Worm (Caenorhabditis elegans) whole organism, L4 larva: ENCODE data around the gene nep-11.

ENCODE experiments used
- D1046.2 ChIP-seq: fragments of 200-800 bp; sonication (Bioruptor generic); IDR thresholded peaks from 2 replicates; pipeline ENCODE4 v1.3.6; 2022; ENCODE audit warnings: missing genetic modification characterization, missing compliant biosample characterization
- F49E8.2 ChIP-seq: sonication (generic microtip); optimal IDR thresholded peaks from 2 replicates; lab custom pipeline; 2016; ENCODE audit warnings: missing compliant biosample characterization, mild to moderate bottlenecking, missing genetic modification characterization, borderline replicate concordance
- T26A8.4 ChIP-seq: fragments of 200-800 bp; sonication (Bioruptor generic); IDR thresholded peaks from 2 replicates; pipeline ENCODE4 v1.3.6; 2022; ENCODE audit warnings: missing genetic modification characterization, missing compliant biosample characterization
- aly-2 ChIP-seq: sonication (generic microtip); optimal IDR thresholded peaks from 2 replicates; lab custom pipeline; 2018; ENCODE audit warnings: missing biosample characterization, missing genetic modification characterization
- ama-1 ChIP-seq: fragments of 150-350 bp; optimal IDR thresholded peaks from 2 replicates; lab custom pipeline; 2014; ENCODE audit warnings: inconsistent platforms, mixed read lengths
- arid-1 ChIP-seq: fragments of 200-800 bp; sonication (Bioruptor generic); conservative IDR thresholded peaks from 2 replicates; pipeline ENCODE4 v1.3.6; 2022; ENCODE audit warnings: missing genetic modification reagents, missing genetic modification characterization, missing compliant biosample characterization
- ceh-32 ChIP-seq: sonication (generic microtip); optimal IDR thresholded peaks from 2 replicates; lab custom pipeline; 2016; ENCODE audit warnings: mild to moderate bottlenecking, missing genetic modification characterization, missing compliant biosample characterization; ENCODE audit not compliant: poor library complexity
- ceh-62 ChIP-seq: sonication (generic microtip); optimal IDR thresholded peaks from 2 replicates; lab custom pipeline; 2017; ENCODE audit warnings: missing biosample characterization, missing genetic modification characterization
- ceh-82 ChIP-seq: sonication (generic microtip); optimal IDR thresholded peaks from 2 replicates; lab custom pipeline; 2017; ENCODE audit warnings: missing biosample characterization, missing genetic modification characterization
- daf-12 ChIP-seq: fragments of 150-350 bp; optimal IDR thresholded peaks from 2 replicates; lab custom pipeline; 2014; ENCODE audit warnings: missing biosample characterization, missing genetic modification reagents, missing genetic modification characterization
- daf-19 ChIP-seq: fragments of 200-800 bp; sonication (Bioruptor generic); conservative IDR thresholded peaks from 2 replicates; pipeline ENCODE4 v1.3.6; 2022; ENCODE audit warnings: missing genetic modification characterization, missing compliant biosample characterization
- daf-8 ChIP-seq: fragments of 200-800 bp; sonication (Bioruptor generic); IDR thresholded peaks from 2 replicates; pipeline ENCODE4 v1.3.6; 2022; ENCODE audit warnings: missing genetic modification characterization, missing compliant biosample characterization
- dmd-9 ChIP-seq: fragments of 200-800 bp; sonication (Bioruptor generic); IDR thresholded peaks from 2 replicates; pipeline ENCODE4 v1.3.6; 2022; ENCODE audit warnings: missing genetic modification reagents, missing genetic modification characterization, missing compliant biosample characterization
- duxl-1 ChIP-seq: sonication (generic microtip); optimal IDR thresholded peaks from 2 replicates; lab custom pipeline; 2016; ENCODE audit warnings: mild to moderate bottlenecking, missing genetic modification characterization, moderate library complexity, missing compliant biosample characterization; ENCODE audit not compliant: poor library complexity
- egl-27 ChIP-seq: sonication (generic microtip); optimal IDR thresholded peaks from 3 replicates; lab custom pipeline; 2017; ENCODE audit warnings: missing biosample characterization, missing genetic modification reagents, missing genetic modification characterization
- fkh-10 ChIP-seq: fragments of 150-350 bp; optimal IDR thresholded peaks from 2 replicates; lab custom pipeline; 2014; ENCODE audit warnings: missing biosample characterization, missing genetic modification reagents, missing genetic modification characterization
- fos-1 ChIP-seq: fragments of 150-350 bp; optimal IDR thresholded peaks from 2 replicates; lab custom pipeline; 2014; ENCODE audit warnings: missing biosample characterization, missing genetic modification characterization
- gei-8 ChIP-seq: fragments of 200-800 bp; sonication (Bioruptor generic); optimal IDR thresholded peaks from 2 replicates; lab custom pipeline; 2018; ENCODE audit warnings: mild to moderate bottlenecking, missing genetic modification characterization, missing compliant biosample characterization
- hlh-30 ChIP-seq: sonication (generic microtip); optimal IDR thresholded peaks from 2 replicates; lab custom pipeline; 2017; ENCODE audit warnings: antibody characterized with exemption, mild to moderate bottlenecking, missing genetic modification characterization, missing compliant biosample characterization; ENCODE audit not compliant: insufficient read depth
- lim-7 ChIP-seq: fragments of 200-800 bp; sonication (Bioruptor generic); IDR thresholded peaks from 2 replicates; pipeline ENCODE4 v1.3.6; 2022; ENCODE audit warnings: missing genetic modification characterization, missing compliant biosample characterization
- lin-13 ChIP-seq: fragments of 150-350 bp; optimal IDR thresholded peaks from 2 replicates; lab custom pipeline; 2014; ENCODE audit warnings: missing biosample characterization, missing genetic modification reagents, missing genetic modification characterization
- lin-38 ChIP-seq: fragments of 200-800 bp; sonication (Bioruptor generic); IDR thresholded peaks from 2 replicates; pipeline ENCODE4 v1.3.6; 2022; ENCODE audit warnings: missing genetic modification reagents, missing genetic modification characterization, missing compliant biosample characterization
- mdl-1 ChIP-seq, 2 experiments: fragments of 150-350 bp in 1 of 2; sonication (generic microtip) in 1 of 2; optimal IDR thresholded peaks; 2 replicates each; lab custom pipeline; 2014 to 2017; ENCODE audit warnings: missing biosample characterization in 2 of 2, missing genetic modification characterization in 2 of 2
- nhr-111 ChIP-seq: fragments of 200-800 bp; sonication (Bioruptor generic); optimal IDR thresholded peaks from 2 replicates; lab custom pipeline; 2018; ENCODE audit warnings: mild to moderate bottlenecking, missing genetic modification characterization, missing compliant biosample characterization
- nhr-25 ChIP-seq: sonication (generic microtip); optimal IDR thresholded peaks from 2 replicates; lab custom pipeline; 2017; ENCODE audit warnings: missing genetic modification characterization, mild to moderate bottlenecking, missing compliant biosample characterization, antibody characterized with exemption, moderate library complexity, borderline replicate concordance; ENCODE audit not compliant: insufficient read depth
- php-3 ChIP-seq: fragments of 200-800 bp; sonication (Bioruptor generic); IDR thresholded peaks from 2 replicates; pipeline ENCODE4 v1.3.6; 2022; ENCODE audit warnings: missing genetic modification reagents, missing genetic modification characterization, missing compliant biosample characterization
- rbr-2 ChIP-seq: sonication (generic microtip); optimal IDR thresholded peaks from 2 replicates; lab custom pipeline; 2016; ENCODE audit warnings: missing genotype, missing genetic modification characterization, missing compliant biosample characterization
- saeg-2 ChIP-seq: fragments of 200-800 bp; sonication (Bioruptor generic); IDR thresholded peaks from 2 replicates; pipeline ENCODE4 v1.3.6; 2022; ENCODE audit warnings: missing genetic modification reagents, missing genetic modification characterization, missing compliant biosample characterization
- snpc-4 ChIP-seq: fragments of 150-350 bp; optimal IDR thresholded peaks from 2 replicates; lab custom pipeline; 2014; ENCODE audit warnings: missing biosample characterization, missing genetic modification characterization
- tag-97 ChIP-seq: fragments of 200-800 bp; sonication (Bioruptor generic); IDR thresholded peaks from 2 replicates; pipeline ENCODE4 v1.3.6; 2022; ENCODE audit warnings: missing genetic modification characterization, missing compliant biosample characterization
- tra-1 ChIP-seq: fragments of 200-800 bp; sonication (Bioruptor generic); IDR thresholded peaks from 2 replicates; pipeline ENCODE4 v1.3.6; 2022; ENCODE audit warnings: missing genetic modification reagents, missing genetic modification characterization, missing compliant biosample characterization
- unc-39 ChIP-seq: sonication (generic microtip); optimal IDR thresholded peaks from 2 replicates; lab custom pipeline; 2017; ENCODE audit warnings: missing biosample characterization, missing genetic modification characterization
- zfp-2 ChIP-seq: sonication (generic microtip); optimal IDR thresholded peaks from 2 replicates; lab custom pipeline; 2016; ENCODE audit warnings: mild to moderate bottlenecking, missing genetic modification characterization, missing compliant biosample characterization
- zfp-3 ChIP-seq: fragments of 200-800 bp; sonication (Bioruptor generic); conservative IDR thresholded peaks from 2 replicates; pipeline ENCODE4 v1.3.6; 2022; ENCODE audit warnings: missing genetic modification reagents, missing genetic modification characterization, missing compliant biosample characterization

Gene nep-11

DNA sequence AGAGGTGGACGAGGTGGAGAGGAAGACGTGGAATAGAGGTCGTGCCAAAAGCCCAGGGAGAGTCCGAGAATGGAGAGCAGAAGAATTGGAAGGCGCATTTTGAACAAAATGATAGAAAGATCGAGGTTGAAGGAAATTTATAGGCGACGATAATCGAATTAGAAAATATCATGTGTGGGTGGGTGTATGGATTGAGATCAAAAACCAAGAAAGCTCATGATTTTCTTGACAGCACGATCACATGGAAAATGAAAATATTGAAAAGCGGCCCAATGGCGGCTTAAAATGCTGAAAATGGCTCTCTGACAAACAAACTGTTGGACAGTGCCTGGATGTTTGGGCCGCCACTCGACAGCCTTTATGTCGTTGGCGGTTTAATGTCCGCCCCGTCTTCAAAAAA is 37.8 kb upstream of the nep-11 start, which contains the start of gene C16C8.9:
TSS of gene C16C8.9 (minus strand) at position 101 of the 400 bp plus-strand sequence.
- no peak for TF ChIP-seq nhr-25
- TF ChIP-seq ceh-62 (tag; lab: Kevin White, UChicago), result no peak

DNA sequence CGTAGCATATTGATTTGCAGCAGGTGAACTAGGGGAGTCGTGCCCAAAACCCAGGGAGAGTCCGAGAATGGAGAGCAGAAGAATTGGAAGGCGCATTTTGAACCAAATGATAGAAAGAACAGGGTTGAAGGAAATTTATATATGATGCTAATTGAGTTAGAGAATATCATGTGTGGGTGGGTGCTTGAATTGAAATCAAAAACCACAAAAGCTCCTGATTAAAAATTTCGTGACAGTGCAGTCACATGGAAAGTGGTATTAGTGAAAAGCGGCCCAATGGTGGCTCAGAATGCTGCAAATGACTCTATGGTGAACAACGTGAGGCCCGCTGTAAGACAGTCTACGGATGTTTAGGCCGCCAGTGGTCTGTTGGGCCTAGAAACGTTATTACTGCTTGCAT is 36.3 kb upstream of the nep-11 start, which contains the start of gene C16C8.8:
TSS of gene C16C8.8 (minus strand) at position 101 of the 400 bp plus-strand sequence.
- TF ChIP-seq lim-7, result no peak
- TF ChIP-seq gei-8 (GFP tag; lab: Kevin White, UChicago), result no peak
- TF ChIP-seq fkh-10, result no peak
- TF ChIP-seq F49E8.2 (tag; lab: Kevin White, UChicago), result no peak
- TF ChIP-seq tra-1 (GFP tag; lab: Robert Waterston, UW), result no peak
- no peak for TF ChIP-seq D1046.2 (GFP tag; lab: Robert Waterston, UW)
- TF ChIP-seq snpc-4, result no peak
- TF ChIP-seq lin-38, result no peak
- TF ChIP-seq unc-39 (tag; lab: Kevin White, UChicago), result no peak
- no peak for TF ChIP-seq rbr-2 (tag; lab: Kevin White, UChicago)
- no peak for TF ChIP-seq aly-2 (tag; lab: Kevin White, UChicago)
- no peak for TF ChIP-seq tag-97 (GFP tag; lab: Robert Waterston, UW)

DNA sequence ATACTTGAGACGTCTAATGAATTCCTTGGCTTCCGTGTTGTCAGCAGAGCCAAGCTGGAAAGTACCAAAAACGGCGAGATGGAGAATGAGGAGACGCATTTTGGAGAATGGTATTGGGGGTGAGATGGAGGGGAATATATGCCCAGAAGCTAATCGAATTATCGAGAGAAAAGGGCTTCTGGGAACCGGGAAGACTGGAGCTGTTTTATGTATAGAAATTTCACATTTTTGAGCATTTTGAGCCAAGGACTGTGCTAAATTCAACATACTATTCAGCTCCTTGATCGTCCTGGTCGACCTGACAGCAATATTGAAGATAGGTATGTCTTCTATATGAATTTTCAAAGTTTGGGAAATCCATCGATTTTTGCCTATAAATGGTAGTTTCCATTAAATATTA is 34.7 kb upstream of the nep-11 start, which contains the start of gene C16C8.7:
TSS of gene C16C8.7 (minus strand) at position 101 of the 400 bp plus-strand sequence.
- TF ChIP-seq lin-38 (no peak), php-3 (GFP tag; lab: Robert Waterston, UW) (no peak), daf-8 (GFP tag; lab: Robert Waterston, UW) (no peak), daf-12 (tag; lab: Kevin White, UChicago) (no peak), mdl-1 (tag; optimal IDR thresholded peaks at IDR 0.05; lab: Kevin White, UChicago) (no peak), egl-27 (tag; lab: Kevin White, UChicago) (no peak), saeg-2 (GFP tag; lab: Robert Waterston, UW) (no peak), nhr-111 (GFP tag; lab: Kevin White, UChicago) (no peak), hlh-30 (tag; lab: Kevin White, UChicago) (no peak), zfp-3 (GFP tag; lab: Robert Waterston, UW) (no peak), daf-19 (GFP tag; lab: Robert Waterston, UW) (no peak), dmd-9 (GFP tag; lab: Robert Waterston, UW) (no peak), T26A8.4 (GFP tag; lab: Robert Waterston, UW) (no peak), lin-13 (no peak), fos-1 (tag; lab: Kevin White, UChicago) (no peak), aly-2 (tag; lab: Kevin White, UChicago) (no peak), zfp-2 (tag; lab: Kevin White, UChicago) (no peak)

DNA sequence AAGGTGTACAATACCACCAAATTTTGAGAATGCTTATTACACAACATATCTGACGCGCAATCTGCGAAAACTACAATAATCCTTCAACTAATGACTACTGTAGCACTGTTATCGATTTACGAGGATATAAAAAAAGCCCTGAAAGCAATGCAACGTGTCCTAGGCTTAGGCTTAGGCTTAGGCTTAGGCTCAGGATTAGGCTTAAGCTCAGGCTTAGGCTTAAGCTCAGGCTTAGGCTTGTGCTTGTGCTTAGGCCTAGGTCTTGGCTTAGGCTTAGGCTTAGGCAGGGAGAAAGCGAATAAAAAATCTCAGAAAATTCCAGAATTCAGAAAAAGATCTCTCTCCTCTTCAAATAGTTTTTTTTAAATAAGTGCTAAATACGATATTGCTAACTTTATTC is 33.9 kb upstream of the nep-11 start:
- no peak for TF ChIP-seq ama-1

DNA sequence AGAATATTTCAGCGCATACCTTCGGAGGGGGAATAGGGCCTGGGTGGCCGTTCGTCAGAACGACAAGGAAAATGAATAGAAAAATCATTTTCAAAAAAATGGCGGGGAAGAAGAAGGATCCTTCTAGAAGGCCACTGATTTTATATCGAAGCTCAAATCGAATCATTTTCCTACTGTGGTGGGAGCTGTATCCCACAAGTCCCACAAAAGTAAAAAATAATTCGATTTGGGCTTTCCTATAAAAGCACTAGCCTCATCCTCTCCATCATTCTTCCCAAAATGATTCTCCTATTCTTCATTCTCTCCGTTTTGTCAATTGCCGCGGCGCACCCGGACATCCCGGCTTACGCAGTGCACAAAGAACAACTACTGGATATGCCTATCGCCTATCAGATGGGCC is 32.9 kb upstream of the nep-11 start, which contains the start of the genes C16C8.26 and C16C8.19:
TSS of gene C16C8.26 (minus strand) at position 101 of the 400 bp plus-strand sequence.
TSS of gene C16C8.19 (plus strand) at position 279 of the 400 bp plus-strand sequence.
- TF ChIP-seq ceh-32 (tag; lab: Kevin White, UChicago), result no peak

DNA sequence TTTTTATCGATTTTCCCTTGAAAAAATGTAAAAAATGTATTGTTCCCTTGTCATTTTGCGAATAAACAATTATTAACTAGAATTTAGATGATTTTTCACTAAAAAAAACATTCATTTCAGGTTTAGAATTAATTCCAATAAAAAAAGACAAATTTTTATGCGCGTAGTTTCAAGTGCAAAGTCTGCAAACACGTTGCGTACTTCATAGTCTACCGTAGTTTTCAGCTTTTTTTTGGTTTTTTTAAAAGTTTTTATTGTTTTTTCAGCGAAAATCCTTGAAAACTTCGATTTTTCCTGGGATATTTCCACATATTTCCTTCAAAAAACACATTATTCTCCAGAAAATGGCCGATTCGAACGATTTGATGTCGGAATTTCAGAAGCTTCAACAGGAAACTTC is 28.2 kb upstream of the nep-11 start, which contains the start of gene C16C8.11:
TSS of gene C16C8.11 (plus strand) at position 188 of the 400 bp plus-strand sequence.
- TF ChIP-seq arid-1 (no peak), duxl-1 (tag; lab: Kevin White, UChicago) (no peak), lim-7 (no peak), ceh-82 (tag; lab: Kevin White, UChicago) (no peak), aly-2 (tag; lab: Kevin White, UChicago) (no peak)
